Fruit fly (Drosophila melanogaster) whole organism, embryonic: ENCODE data around the gene Tim17a1.

Source experiments
- Atf-2 ChIP-seq: fragments of 200-800 bp; sonication (Bioruptor generic); optimal IDR thresholded peaks from 2 replicates; lab custom pipeline; 2016; ENCODE audit warnings: missing biosample characterization, missing genetic modification characterization
- CG10321 ChIP-seq: fragments of 200-800 bp; sonication (Bioruptor generic); IDR thresholded peaks from 2 replicates; pipeline ENCODE4 v1.3.6; 2022; ENCODE audit warnings: missing biosample characterization, missing genetic modification characterization
- CG11504 ChIP-seq: fragments of 200-800 bp; sonication (Bioruptor generic); optimal IDR thresholded peaks from 3 replicates; lab custom pipeline; 2019; ENCODE audit warnings: missing biosample characterization, mild to moderate bottlenecking, missing genetic modification characterization, moderate library complexity
- CG12071 ChIP-seq: fragments of 200-800 bp; sonication (Bioruptor generic); optimal IDR thresholded peaks from 3 replicates; lab custom pipeline; 2018; ENCODE audit warnings: missing biosample characterization, mild to moderate bottlenecking, missing genetic modification characterization
- CG12769 ChIP-seq: fragments of 200-800 bp; sonication (Bioruptor generic); optimal IDR thresholded peaks from 2 replicates; lab custom pipeline; 2019; ENCODE audit warnings: missing biosample characterization, mild to moderate bottlenecking, missing genetic modification characterization, moderate library complexity
- CG13296 ChIP-seq: fragments of 200-800 bp; sonication (Bioruptor generic); optimal IDR thresholded peaks from 3 replicates; lab custom pipeline; 2018; ENCODE audit warnings: missing biosample characterization, mild to moderate bottlenecking, missing genetic modification characterization
- CG14860 ChIP-seq: fragments of 200-800 bp; sonication (Bioruptor generic); IDR thresholded peaks from 3 replicates; pipeline ENCODE4 v1.3.6; 2022; ENCODE audit warnings: missing biosample characterization, missing genetic modification characterization; ENCODE audit not compliant: partially characterized antibody
- CG15269 ChIP-seq: fragments of 200-800 bp; sonication (Bioruptor generic); optimal IDR thresholded peaks from 2 replicates; lab custom pipeline; 2018; ENCODE audit warnings: missing biosample characterization, mild to moderate bottlenecking, missing genetic modification characterization, moderate library complexity
- CG15696 ChIP-seq: fragments of 200-800 bp; sonication (Bioruptor generic); optimal IDR thresholded peaks from 2 replicates; lab custom pipeline; 2019; ENCODE audit warnings: missing biosample characterization, mild to moderate bottlenecking, missing genetic modification characterization, moderate library complexity
- CG17359 ChIP-seq: fragments of 200-800 bp; sonication (Bioruptor generic); optimal IDR thresholded peaks from 3 replicates; lab custom pipeline; 2018; ENCODE audit warnings: missing biosample characterization, mild to moderate bottlenecking, missing genetic modification characterization, moderate library complexity
- CG2120 ChIP-seq: fragments of 200-800 bp; sonication (Bioruptor generic); optimal IDR thresholded peaks from 3 replicates; lab custom pipeline; 2016; ENCODE audit warnings: missing biosample characterization, missing genetic modification characterization
- CG30431 ChIP-seq: fragments of 200-800 bp; sonication (Bioruptor generic); optimal IDR thresholded peaks from 2 replicates; lab custom pipeline; 2017; ENCODE audit warnings: missing biosample characterization, missing genetic modification characterization
- CG31388 ChIP-seq: fragments of 200-800 bp; sonication (Bioruptor generic); optimal IDR thresholded peaks from 2 replicates; lab custom pipeline; 2016; ENCODE audit warnings: missing biosample characterization, missing genetic modification characterization
- CG34422 ChIP-seq: fragments of 200-800 bp; sonication (Bioruptor generic); IDR thresholded peaks from 3 replicates; pipeline ENCODE4 v1.3.6; 2022; ENCODE audit warnings: missing biosample characterization, missing genetic modification characterization
- CG6175 ChIP-seq: fragments of 200-800 bp; sonication (Bioruptor generic); IDR thresholded peaks from 3 replicates; pipeline ENCODE4 v1.3.6; 2022; ENCODE audit warnings: missing biosample characterization, missing genetic modification characterization
- CG6254 ChIP-seq: fragments of 200-800 bp; sonication (Bioruptor generic); optimal IDR thresholded peaks from 3 replicates; lab custom pipeline; 2017; ENCODE audit warnings: mild to moderate bottlenecking, missing biosample characterization, missing genetic modification reagents, missing genetic modification characterization
- CG6791 ChIP-seq: fragments of 200-800 bp; sonication (Bioruptor generic); IDR thresholded peaks from 3 replicates; pipeline ENCODE4 v1.3.6; 2022; ENCODE audit warnings: missing biosample characterization, missing genetic modification characterization; ENCODE audit not compliant: partially characterized antibody
- CG9797 ChIP-seq: fragments of 200-800 bp; sonication (Bioruptor generic); optimal IDR thresholded peaks from 3 replicates; lab custom pipeline; 2018; ENCODE audit warnings: missing biosample characterization, mild to moderate bottlenecking, missing genetic modification characterization
- Dek ChIP-seq: fragments of 200-800 bp; sonication (Bioruptor generic); optimal IDR thresholded peaks from 3 replicates; lab custom pipeline; 2019; ENCODE audit warnings: missing biosample characterization, mild to moderate bottlenecking, missing genetic modification characterization, moderate library complexity
- Dref ChIP-seq: fragments of 200-800 bp; sonication (Bioruptor generic); IDR thresholded peaks from 2 replicates; pipeline ENCODE4 v1.3.6; 2022; ENCODE audit warnings: missing biosample characterization, missing genetic modification characterization
- Drgx ChIP-seq: fragments of 200-800 bp; sonication (Bioruptor generic); IDR thresholded peaks from 2 replicates; pipeline ENCODE4 v1.3.6; 2022; ENCODE audit warnings: missing biosample characterization, missing genetic modification characterization
- Eip74EF ChIP-seq, 2 experiments: fragments of 200-800 bp in 1 of 2; fragments of >200 bp in 1 of 2; sonication (Bioruptor generic) in 1 of 2; optimal IDR thresholded peaks; 2 replicates each; lab custom pipeline; 2017 to 2019; ENCODE audit warnings: missing biosample characterization in 2 of 2, missing genetic modification characterization in 2 of 2, mild to moderate bottlenecking in 1 of 2, moderate library complexity in 1 of 2
- HHEX ChIP-seq: fragments of 200-800 bp; sonication (Bioruptor generic); optimal IDR thresholded peaks from 3 replicates; lab custom pipeline; 2017; ENCODE audit warnings: missing biosample characterization, mild to moderate bottlenecking, missing genetic modification characterization, missing genetic modification reagents
- Hey ChIP-seq: fragments of 200-800 bp; sonication (Bioruptor generic); optimal IDR thresholded peaks from 3 replicates; lab custom pipeline; 2018; ENCODE audit warnings: missing biosample characterization, mild to moderate bottlenecking, missing genetic modification characterization
- Hmx ChIP-seq: fragments of 200-800 bp; sonication (Bioruptor generic); optimal IDR thresholded peaks from 2 replicates; lab custom pipeline; 2016; ENCODE audit warnings: missing biosample characterization, missing genetic modification characterization
- Hr39 ChIP-seq: fragments of >200 bp; optimal IDR thresholded peaks from 2 replicates; lab custom pipeline; 2017
- Jarid2 ChIP-seq: fragments of 200-800 bp; sonication (Bioruptor generic); optimal IDR thresholded peaks from 3 replicates; lab custom pipeline; 2017; ENCODE audit warnings: mild to moderate bottlenecking, missing biosample characterization, missing genetic modification reagents, missing genetic modification characterization
- MBD-R2 ChIP-seq: fragments of 200-800 bp; sonication (Bioruptor generic); IDR thresholded peaks from 2 replicates; pipeline ENCODE4 v1.3.6; 2022; ENCODE audit warnings: missing biosample characterization, missing genetic modification characterization
- MESR4 ChIP-seq: fragments of 200-800 bp; sonication (Bioruptor generic); optimal IDR thresholded peaks from 2 replicates; lab custom pipeline; 2018; ENCODE audit warnings: missing biosample characterization, mild to moderate bottlenecking, missing genetic modification characterization, moderate library complexity
- Nf-YC ChIP-seq: fragments of 200-800 bp; optimal IDR thresholded peaks from 3 replicates; lab custom pipeline; 2019; ENCODE audit warnings: missing biosample characterization, mild to moderate bottlenecking, missing genetic modification characterization, moderate library complexity
- Ravus ChIP-seq: fragments of 200-800 bp; sonication (Bioruptor generic); IDR thresholded peaks from 2 replicates; pipeline ENCODE4 v1.3.6; 2022; ENCODE audit warnings: missing biosample characterization, missing genetic modification characterization
- Taf1 ChIP-seq: fragments of 200-800 bp; sonication (Bioruptor generic); IDR thresholded peaks from 2 replicates; pipeline ENCODE4 v1.3.6; 2022; ENCODE audit warnings: missing biosample characterization, missing genetic modification characterization
- Usf ChIP-seq: fragments of 200-800 bp; sonication (Bioruptor generic); optimal IDR thresholded peaks from 2 replicates; lab custom pipeline; 2017; ENCODE audit warnings: missing genotype, missing biosample characterization, missing genetic modification characterization
- Xrp1 ChIP-seq: fragments of 200-800 bp; sonication (Bioruptor generic); IDR thresholded peaks from 2 replicates; pipeline ENCODE4 v1.3.6; 2022; ENCODE audit warnings: missing biosample characterization, missing genetic modification characterization
- ab ChIP-seq: fragments of 200-800 bp; sonication (Bioruptor generic); optimal IDR thresholded peaks from 2 replicates; lab custom pipeline; 2016; ENCODE audit warnings: missing biosample characterization, missing genetic modification characterization
- bab2 ChIP-seq: fragments of 200-800 bp; sonication (Bioruptor generic); optimal IDR thresholded peaks from 2 replicates; lab custom pipeline; 2016; ENCODE audit warnings: missing biosample characterization, missing genetic modification characterization
- cg ChIP-seq: fragments of 200-800 bp; sonication (Bioruptor generic); optimal IDR thresholded peaks from 3 replicates; lab custom pipeline; 2019; ENCODE audit warnings: missing biosample characterization, mild to moderate bottlenecking, missing genetic modification characterization, moderate library complexity
- chinmo ChIP-seq: fragments of 200-800 bp; sonication (Bioruptor generic); IDR thresholded peaks from 4 replicates; pipeline ENCODE4 v1.3.6; 2022; ENCODE audit warnings: missing biosample characterization, missing genetic modification characterization; ENCODE audit not compliant: partially characterized antibody
- crol ChIP-seq: fragments of 200-800 bp; sonication (Bioruptor generic); IDR thresholded peaks from 2 replicates; pipeline ENCODE4 v1.3.6; 2022; ENCODE audit warnings: missing biosample characterization, missing genetic modification characterization
- fd3F ChIP-seq: fragments of 200-800 bp; sonication (Bioruptor generic); optimal IDR thresholded peaks from 2 replicates; lab custom pipeline; 2018; ENCODE audit warnings: missing biosample characterization, mild to moderate bottlenecking, missing genetic modification characterization, moderate library complexity
- grau ChIP-seq: fragments of 200-800 bp; optimal IDR thresholded peaks from 3 replicates; lab custom pipeline; 2019; ENCODE audit warnings: missing biosample characterization, mild to moderate bottlenecking, missing genetic modification characterization, moderate library complexity
- lilli ChIP-seq: fragments of 200-800 bp; sonication (Bioruptor generic); optimal IDR thresholded peaks from 3 replicates; lab custom pipeline; 2016; ENCODE audit warnings: missing biosample characterization, missing genetic modification characterization
- org-1 ChIP-seq: fragments of 200-800 bp; sonication (Bioruptor generic); optimal IDR thresholded peaks from 2 replicates; lab custom pipeline; 2017; ENCODE audit warnings: missing biosample characterization, missing genetic modification characterization
- salm ChIP-seq: fragments of 200-800 bp; sonication (Bioruptor generic); optimal IDR thresholded peaks from 2 replicates; lab custom pipeline; 2018; ENCODE audit warnings: missing biosample characterization, mild to moderate bottlenecking, missing genetic modification characterization
- sens-2 ChIP-seq: fragments of 200-800 bp; sonication (Bioruptor generic); IDR thresholded peaks from 2 replicates; pipeline ENCODE4 v1.3.6; 2022; ENCODE audit warnings: missing biosample characterization, missing genetic modification characterization
- sima ChIP-seq: fragments of 200-800 bp; sonication (Bioruptor generic); optimal IDR thresholded peaks from 2 replicates; lab custom pipeline; 2016; ENCODE audit warnings: missing biosample characterization, missing genetic modification characterization
- slp2 ChIP-seq: fragments of 200-800 bp; sonication (Bioruptor generic); optimal IDR thresholded peaks from 2 replicates; lab custom pipeline; 2016; ENCODE audit warnings: missing biosample characterization, missing genetic modification characterization
- tap ChIP-seq: fragments of 200-800 bp; optimal IDR thresholded peaks from 3 replicates; lab custom pipeline; 2019; ENCODE audit warnings: missing biosample characterization, mild to moderate bottlenecking, missing genetic modification characterization, moderate library complexity
- tin ChIP-seq: fragments of 200-800 bp; sonication (Bioruptor generic); optimal IDR thresholded peaks from 3 replicates; lab custom pipeline; 2016; ENCODE audit warnings: missing biosample characterization, missing genetic modification characterization
- trh ChIP-seq: fragments of 200-800 bp; sonication (Bioruptor generic); optimal IDR thresholded peaks from 2 replicates; lab custom pipeline; 2016; ENCODE audit warnings: missing biosample characterization, missing genetic modification characterization
- zf30C ChIP-seq: fragments of 200-800 bp; sonication (Bioruptor generic); optimal IDR thresholded peaks from 3 replicates; lab custom pipeline; 2018; ENCODE audit warnings: missing biosample characterization, mild to moderate bottlenecking, missing genetic modification characterization

The Tim17a1 gene

DNA sequence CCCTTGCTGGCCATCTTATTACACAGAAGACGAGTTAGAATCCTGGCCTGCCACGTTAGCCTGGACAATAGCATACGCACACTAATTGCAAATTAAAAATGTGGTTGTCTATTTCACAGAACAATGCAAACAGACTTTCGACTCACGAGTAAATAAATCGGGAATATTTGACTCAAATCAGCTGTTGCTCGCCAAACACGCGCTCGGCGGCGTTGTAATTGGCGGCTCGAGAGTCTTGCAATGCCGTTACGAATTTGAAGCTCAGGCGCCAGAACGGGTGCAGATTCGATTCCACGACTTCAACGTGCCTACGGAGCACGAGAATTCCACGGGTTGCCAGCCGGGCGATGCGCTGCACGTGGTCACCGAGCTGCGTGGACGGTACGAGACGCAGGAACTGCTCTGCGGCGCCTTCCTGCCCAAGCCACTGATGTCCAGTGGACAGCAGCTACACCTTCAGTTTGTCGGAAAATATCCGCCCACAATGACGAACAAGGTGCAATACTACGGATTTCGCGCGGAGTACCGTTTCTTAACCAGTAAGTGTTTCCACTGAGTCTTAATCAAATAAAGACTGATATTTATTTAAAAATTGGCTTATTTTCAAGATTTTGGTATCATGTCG is 37.3 kb upstream of the Tim17a1 start, which contains the start of gene DNAlig3 (continued):
- TF ChIP-seq org-1 (GFP tag; lab: Kevin White, UChicago) (no peak), CG34422 (GFP tag; lab: Robert Waterston, UW) (no peak; the same call in 2 of the 3 replicates), slp2 (GFP tag; lab: Kevin White, UChicago) (no peak), CG15696 (tag; lab: Kevin White, UChicago) (no peak), CG15269 (no peak), sens-2 (GFP tag; lab: Robert Waterston, UW) (no peak), tin (no peak), fd3F (no peak), CG17359 (tag; lab: Kevin White, UChicago) (no peak), Ravus (no peak), Dref (peak; percentile 40; the same call in 1 of the 2 replicates), trh (GFP tag; lab: Kevin White, UChicago) (no peak), sima (GFP tag; lab: Kevin White, UChicago) (no peak), Dek (tag; lab: Kevin White, UChicago) (no peak), CG9797 (GFP tag; lab: Kevin White, UChicago) (peak; percentile 17), Usf (no peak), Hey (no peak), Taf1 (no peak), Hr39 (lab: Kevin White, UChicago) (no peak), CG12071 (peak; percentile 44), crol (GFP tag; lab: Robert Waterston, UW) (no peak), zf30C (GFP tag; lab: Kevin White, UChicago) (no peak), salm (tag; lab: Kevin White, UChicago) (no peak), bab2 (no peak), MBD-R2 (GFP tag; lab: Robert Waterston, UW) (peak; percentile 76), CG2120 (no peak), Eip74EF (GFP tag; optimal IDR thresholded peaks at IDR 0.05; lab: Kevin White, UChicago) (no peak), CG12769 (tag; lab: Kevin White, UChicago) (peak; percentile 83), Xrp1 (no peak), cg (GFP tag; lab: Kevin White, UChicago) (no peak), CG10321 (no peak), CG6254 (GFP tag; lab: Kevin White, UChicago) (no peak), Nf-YC (tag; lab: Kevin White, UChicago) (no peak), CG31388 (GFP tag; lab: Kevin White, UChicago) (no peak), MESR4 (GFP tag; lab: Kevin White, UChicago) (peak; percentile 23), Drgx (GFP tag; lab: Robert Waterston, UW) (peak; percentile 49; the same call in 1 of the 2 replicates), CG6791 (GFP tag; lab: Robert Waterston, UW) (no peak), ab (GFP tag; lab: Kevin White, UChicago) (no peak), chinmo (GFP tag; lab: Robert Waterston, UW) (0 out of 4 replicates have a peak, but pooled peaks have one; percentile 27), Atf-2 (GFP tag; lab: Kevin White, UChicago) (no peak), grau (tag; lab: Kevin White, UChicago) (no peak), CG13296 (GFP tag; lab: Kevin White, UChicago) (no peak), lilli (GFP tag; lab: Kevin White, UChicago) (no peak), Jarid2 (GFP tag; lab: Kevin White, UChicago) (no peak), tap (tag; lab: Kevin White, UChicago) (no peak), CG30431 (GFP tag; lab: Kevin White, UChicago) (no peak), CG14860 (GFP tag; lab: Robert Waterston, UW) (no peak), HHEX (GFP tag; lab: Kevin White, UChicago) (no peak), CG6175 (GFP tag; lab: Robert Waterston, UW) (no peak), CG11504 (tag; lab: Kevin White, UChicago) (no peak), Hmx (no peak)
